Fruit fly (Drosophila melanogaster) Kc167 (cell line): ENCODE results near the gene CG46427.

Experiments
- Myc ChIP-seq: fragments of >200 bp; optimal IDR thresholded peaks from 2 replicates; lab custom pipeline; 2017; ENCODE audit warnings: missing external identifiers
- psq ChIP-seq: fragments of >200 bp; optimal IDR thresholded peaks from 2 replicates; lab custom pipeline; 2017; ENCODE audit warnings: missing external identifiers

DNA sequence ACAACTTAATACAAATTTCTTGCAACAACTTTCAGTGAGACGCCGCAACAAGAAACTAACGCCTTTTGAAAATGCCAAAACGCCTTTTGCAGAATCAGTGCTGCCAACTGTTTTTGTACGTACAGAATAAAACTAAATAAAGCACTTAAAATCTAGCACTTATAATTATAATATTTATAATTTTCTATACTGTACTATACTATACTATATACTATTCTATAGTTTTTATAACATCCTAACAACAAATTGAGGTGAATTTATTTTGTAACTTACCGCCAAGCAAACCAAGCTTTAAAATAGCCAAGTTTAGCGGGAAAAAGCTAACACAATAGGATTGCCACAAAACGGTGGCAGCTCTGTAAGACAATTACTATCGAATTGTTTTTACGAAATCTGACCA is 5.2 kb downstream of the CG46427 start, which contains the start of the genes Aos1 and Srlp:
- TF ChIP-seq psq (lab: Kevin White, UChicago) (no peak), Myc (lab: Kevin White, UChicago) (no peak)
